Worm (Caenorhabditis elegans) whole organism, L4/young adult: Measurements from ENCODE around the gene R05G9.3.

Experiments
- W03F9.2 ChIP-seq: fragments of 150-350 bp; optimal IDR thresholded peaks from 2 replicates; lab custom pipeline; 2014; ENCODE audit warnings: missing biosample characterization, missing genetic modification characterization
- dao-5 ChIP-seq: sonication (generic microtip); optimal IDR thresholded peaks from 2 replicates; lab custom pipeline; 2016; ENCODE audit warnings: missing genotype, missing genetic modification characterization, moderate library complexity, missing compliant biosample characterization
- him-1 ChIP-seq: sonication (generic microtip); optimal IDR thresholded peaks from 2 replicates; lab custom pipeline; 2016; ENCODE audit warnings: missing genotype, missing genetic modification reagents, missing genetic modification characterization, missing compliant biosample characterization

Gene R05G9.3

DNA sequence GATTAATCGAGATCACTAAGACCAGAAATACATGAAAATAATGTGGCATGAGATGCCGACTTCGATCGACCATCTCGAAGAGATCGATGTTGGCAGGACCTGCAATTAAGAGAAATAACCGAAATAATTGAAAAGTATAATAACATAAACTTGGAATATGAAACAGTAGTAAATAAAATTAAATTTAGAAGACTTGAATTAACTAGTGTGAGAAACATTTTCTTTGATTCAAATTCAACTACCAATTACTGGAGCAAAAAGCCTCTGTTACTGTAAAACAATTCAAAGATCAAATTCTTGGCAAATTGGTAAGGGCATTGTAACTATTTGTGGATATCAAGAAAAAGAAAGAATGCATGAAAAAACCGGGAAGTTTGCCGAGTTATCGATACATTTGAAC lies 12.6 kb upstream of the R05G9.3 start, which contains the start of gene R05G9R.1:
TSS of gene R05G9R.1 (minus strand) at position 101 of the 400 bp plus-strand sequence.
- TF ChIP-seq him-1 (tag; lab: Kevin White, UChicago) (no peak), W03F9.2 (tag; lab: Kevin White, UChicago) (no peak), dao-5 (no peak)

- TF ChIP-seq dao-5, result no peak
- TF ChIP-seq W03F9.2 (tag; lab: Kevin White, UChicago), result no peak
- no peak for TF ChIP-seq him-1 (tag; lab: Kevin White, UChicago)
Measured at ce11 chrII:6513357-6513756, 12.0 kb upstream of the R05G9.3 start.

ce11 chrII:6502826-6503225 lies 1.5 kb upstream of the R05G9.3 start, which contains the start of gene R05G9.1:
Gene R05G9.1, plus strand, starts transcription at chrII:6503168.
- TF ChIP-seq dao-5, result no peak

DNA sequence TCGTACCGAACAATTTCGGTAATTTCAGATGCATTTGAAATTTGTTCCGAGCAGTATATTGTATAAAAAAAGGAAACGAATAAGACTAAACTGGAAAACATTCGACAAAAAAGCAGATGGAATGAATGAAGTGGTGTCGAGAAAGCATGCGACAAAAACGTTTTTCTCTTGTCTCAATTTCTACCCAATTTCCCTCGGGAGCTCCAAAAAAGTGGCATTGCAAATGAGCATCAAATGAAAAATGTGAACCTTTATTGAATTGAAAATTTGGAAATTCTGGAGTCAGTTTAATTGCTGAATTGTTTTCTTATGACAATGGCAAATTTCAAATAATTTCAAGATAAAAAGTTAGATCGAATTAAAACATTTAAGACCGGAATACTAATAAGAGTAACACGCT lies 1.2 kb downstream of the R05G9.3 start, which contains the start of gene R05G9.5:
TSS of gene R05G9.5 (minus strand) at position 101 of the 400 bp plus-strand sequence.
- TF ChIP-seq him-1 (tag; lab: Kevin White, UChicago) (no peak), W03F9.2 (tag; lab: Kevin White, UChicago) (no peak), dao-5 (no peak)

DNA sequence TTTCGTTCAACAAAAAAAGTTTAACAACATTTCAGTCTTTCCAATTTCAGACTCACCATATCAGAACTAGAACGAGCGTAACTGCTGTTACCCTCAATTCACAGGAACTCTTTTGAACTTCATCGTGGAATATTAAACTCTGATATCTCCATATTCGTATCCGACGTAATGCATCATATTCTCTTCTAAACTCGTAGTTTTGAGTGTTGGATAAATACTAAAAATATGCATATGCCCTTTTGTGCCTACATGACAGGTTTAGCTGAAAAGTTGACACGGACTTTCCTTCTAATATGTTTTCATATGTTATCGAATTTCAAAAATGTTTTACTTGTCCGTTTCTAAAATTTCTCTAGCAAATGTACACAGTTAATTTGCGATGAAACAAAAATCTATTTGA lies 2.3 kb downstream of the R05G9.3 start, which contains the start of gene twk-49:
TSS of gene twk-49 (minus strand) at position 101 of the 400 bp plus-strand sequence.
- TF ChIP-seq W03F9.2 (tag; lab: Kevin White, UChicago) (no peak), him-1 (tag; lab: Kevin White, UChicago) (no peak), dao-5 (no peak)

ce11 chrII:6498609-6499008 lies 2.7 kb downstream of the R05G9.3 start:
- TF ChIP-seq W03F9.2 (tag; lab: Kevin White, UChicago) (no peak), dao-5 (no peak), him-1 (tag; lab: Kevin White, UChicago) (no peak)

DNA sequence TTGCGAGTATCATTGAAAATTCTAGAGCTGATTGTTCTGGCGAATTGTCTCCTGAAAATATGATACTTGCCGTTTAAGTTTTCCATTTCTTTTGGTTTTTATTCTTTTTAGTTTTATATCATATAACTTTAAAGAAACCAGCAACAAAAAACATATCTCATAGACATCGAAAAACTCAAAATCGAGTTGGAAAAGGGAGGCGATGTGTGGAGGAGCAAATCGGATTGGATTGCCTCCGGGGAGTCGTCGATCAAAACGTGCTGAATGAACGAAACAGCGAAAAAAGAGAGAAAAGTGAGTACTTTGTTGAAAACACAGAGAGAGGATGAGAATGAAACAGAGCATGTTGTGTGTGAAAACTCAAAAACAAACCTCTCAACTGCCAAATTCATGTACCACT lies 4.2 kb downstream of the R05G9.3 start:
- no peak for TF ChIP-seq W03F9.2 (tag; lab: Kevin White, UChicago)

ce11 chrII:6496496-6496895 lies 4.8 kb downstream of the R05G9.3 start:
- no peak for TF ChIP-seq him-1 (tag; lab: Kevin White, UChicago)
- no peak for TF ChIP-seq W03F9.2 (tag; lab: Kevin White, UChicago)
- TF ChIP-seq dao-5, result no peak

- no peak for TF ChIP-seq him-1 (tag; lab: Kevin White, UChicago)
- no peak for TF ChIP-seq dao-5
- TF ChIP-seq W03F9.2 (tag; lab: Kevin White, UChicago), result no peak
Measured at ce11 chrII:6493709-6494326, 7.5 kb downstream of the R05G9.3 start.

- no peak for TF ChIP-seq him-1 (tag; lab: Kevin White, UChicago)
- no peak for TF ChIP-seq dao-5
- no peak for TF ChIP-seq W03F9.2 (tag; lab: Kevin White, UChicago)
Measured at ce11 chrII:6493139-6493538, 8.2 kb downstream of the R05G9.3 start.

ce11 chrII:6491817-6492452 lies 9.4 kb downstream of the R05G9.3 start, which contains the start of the genes T28D9.11 and T28D9.1:
Gene T28D9.11, minus strand, starts transcription at chrII:6491993.
Gene T28D9.1, plus strand, starts transcription at chrII:6492402.
- TF ChIP-seq dao-5, result no peak
- peak; percentile 63 for TF ChIP-seq him-1 (tag; lab: Kevin White, UChicago)

ce11 chrII:6491187-6491586 lies 10.1 kb downstream of the R05G9.3 start:
- TF ChIP-seq dao-5 (no peak), him-1 (tag; lab: Kevin White, UChicago) (no peak), W03F9.2 (tag; lab: Kevin White, UChicago) (no peak)

DNA sequence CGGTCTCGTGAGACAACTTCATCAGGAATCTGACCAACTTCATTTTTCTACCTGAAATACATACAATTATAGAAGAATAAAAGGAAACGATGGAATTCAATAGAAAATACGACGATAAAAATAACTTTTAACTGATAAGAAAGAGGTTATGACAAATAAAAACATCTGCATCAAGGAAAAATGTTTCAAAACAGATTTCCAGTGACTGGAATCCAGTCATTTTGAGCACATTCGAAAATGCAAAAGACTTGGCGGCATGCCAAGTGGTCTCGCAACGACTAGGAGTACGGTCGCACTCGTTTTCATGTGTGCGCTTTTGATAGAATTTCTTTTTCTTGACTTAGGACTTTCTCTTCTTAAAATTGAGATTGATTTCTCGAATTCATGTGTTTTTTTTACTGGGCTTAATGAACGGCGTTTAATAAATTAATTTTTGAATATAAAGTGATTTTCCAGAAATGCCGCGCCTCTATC lies 11.6 kb downstream of the R05G9.3 start, which contains the start of the genes snr-3 and rsp-5:
TSS of gene snr-3 (minus strand) at position 51 of the 474 bp plus-strand sequence.
TSS of gene rsp-5 (plus strand) at position 455 of the 474 bp plus-strand sequence.
- TF ChIP-seq dao-5 (no peak), him-1 (tag; lab: Kevin White, UChicago) (peak; percentile 7), W03F9.2 (tag; lab: Kevin White, UChicago) (peak; percentile 70)

ce11 chrII:6486344-6486743 lies 15.0 kb downstream of the R05G9.3 start:
- no peak for TF ChIP-seq dao-5
- TF ChIP-seq W03F9.2 (tag; lab: Kevin White, UChicago), result no peak
- no peak for TF ChIP-seq him-1 (tag; lab: Kevin White, UChicago)
